Worm (Caenorhabditis elegans) whole organism, early embryonic: ENCODE results near the gene pap-3.

Experiments used
- B0310.2 ChIP-seq: sonication (generic microtip); optimal IDR thresholded peaks from 2 replicates; lab custom pipeline; 2016; ENCODE audit warnings: mild to moderate bottlenecking, missing genetic modification characterization, missing compliant biosample characterization
- F13C5.2 ChIP-seq: sonication (generic microtip); optimal IDR thresholded peaks from 2 replicates; lab custom pipeline; 2017; ENCODE audit warnings: mild to moderate bottlenecking, missing genetic modification characterization, inconsistent platforms, missing compliant biosample characterization
- aly-1 ChIP-seq: sonication (generic microtip); optimal IDR thresholded peaks from 2 replicates; lab custom pipeline; 2016; ENCODE audit warnings: missing genetic modification characterization, missing compliant biosample characterization
- ama-1 ChIP-seq: fragments of 150-350 bp; optimal IDR thresholded peaks from 2 replicates; lab custom pipeline; 2014
- ceh-13 ChIP-seq: fragments of 200-800 bp; sonication (Bioruptor generic); optimal IDR thresholded peaks from 2 replicates; lab custom pipeline; 2018; ENCODE audit warnings: mild to moderate bottlenecking, missing genetic modification characterization, missing compliant biosample characterization
- ceh-36 ChIP-seq: sonication (generic microtip); optimal IDR thresholded peaks from 2 replicates; lab custom pipeline; 2016; ENCODE audit warnings: missing genetic modification characterization, inconsistent platforms, missing compliant biosample characterization
- ets-7 ChIP-seq: sonication (generic microtip); optimal IDR thresholded peaks from 2 replicates; lab custom pipeline; 2016; ENCODE audit warnings: missing genotype, missing genetic modification characterization, missing compliant biosample characterization
- flt-1 ChIP-seq: fragments of 200-800 bp; sonication (Bioruptor generic); IDR thresholded peaks from 2 replicates; pipeline ENCODE4 v1.3.6; 2022; ENCODE audit warnings: missing genetic modification characterization, missing compliant biosample characterization
- hmbx-1 ChIP-seq: sonication (generic microtip); optimal IDR thresholded peaks from 2 replicates; lab custom pipeline; 2016; ENCODE audit warnings: mild to moderate bottlenecking, missing genetic modification characterization, missing compliant biosample characterization
- hmg-4 ChIP-seq: fragments of 200-800 bp; sonication (Bioruptor generic); optimal IDR thresholded peaks from 2 replicates; lab custom pipeline; 2018; ENCODE audit warnings: mild to moderate bottlenecking, missing genetic modification characterization, missing compliant biosample characterization
- hnd-1 ChIP-seq: sonication (generic microtip); optimal IDR thresholded peaks from 2 replicates; lab custom pipeline; 2016; ENCODE audit warnings: missing genetic modification characterization, missing compliant biosample characterization
- pes-1 ChIP-seq: fragments of 200-800 bp; sonication (Bioruptor generic); IDR thresholded peaks from 2 replicates; pipeline ENCODE4 v1.3.6; 2022; ENCODE audit warnings: missing genetic modification reagents, missing genetic modification characterization, missing compliant biosample characterization
- scrt-1 ChIP-seq: fragments of 200-800 bp; sonication (Bioruptor generic); IDR thresholded peaks from 2 replicates; pipeline ENCODE4 v1.3.6; 2022; ENCODE audit warnings: missing genetic modification characterization, missing compliant biosample characterization
- sea-1 ChIP-seq: fragments of 200-800 bp; sonication (Bioruptor generic); conservative IDR thresholded peaks from 2 replicates; pipeline ENCODE4 v1.3.6; 2022; ENCODE audit warnings: missing genetic modification characterization, missing compliant biosample characterization
- tbx-11 ChIP-seq: fragments of 200-800 bp; sonication (Bioruptor generic); IDR thresholded peaks from 2 replicates; pipeline ENCODE4 v1.3.6; 2022; ENCODE audit warnings: missing genetic modification characterization, missing compliant biosample characterization
- tbx-37 ChIP-seq: fragments of 200-800 bp; sonication (Bioruptor generic); conservative IDR thresholded peaks from 2 replicates; pipeline ENCODE4 v1.3.6; 2022; ENCODE audit warnings: missing genetic modification reagents, missing genetic modification characterization, missing compliant biosample characterization
- tra-4 ChIP-seq: sonication (generic microtip); optimal IDR thresholded peaks from 2 replicates; lab custom pipeline; 2017; ENCODE audit warnings: missing genetic modification characterization, missing compliant biosample characterization

Gene pap-3

ce11 chrII:11849572-11849971 lies 33.2 kb upstream of the pap-3 start:
- no peak for TF ChIP-seq hnd-1
- no peak for TF ChIP-seq F13C5.2 (tag; lab: Kevin White, UChicago)
- no peak for TF ChIP-seq flt-1
- TF ChIP-seq tbx-37 (GFP tag; lab: Robert Waterston, UW): no peak
- no peak for TF ChIP-seq ama-1 (lab: Kevin White, UChicago)
- no peak for TF ChIP-seq ceh-36
- TF ChIP-seq ceh-13 (GFP tag; lab: Kevin White, UChicago): no peak
- no peak for TF ChIP-seq tbx-11
- TF ChIP-seq hmg-4 (GFP tag; lab: Kevin White, UChicago): no peak
- no peak for TF ChIP-seq scrt-1
- no peak for TF ChIP-seq sea-1
- TF ChIP-seq tra-4 (tag; lab: Kevin White, UChicago): no peak

DNA sequence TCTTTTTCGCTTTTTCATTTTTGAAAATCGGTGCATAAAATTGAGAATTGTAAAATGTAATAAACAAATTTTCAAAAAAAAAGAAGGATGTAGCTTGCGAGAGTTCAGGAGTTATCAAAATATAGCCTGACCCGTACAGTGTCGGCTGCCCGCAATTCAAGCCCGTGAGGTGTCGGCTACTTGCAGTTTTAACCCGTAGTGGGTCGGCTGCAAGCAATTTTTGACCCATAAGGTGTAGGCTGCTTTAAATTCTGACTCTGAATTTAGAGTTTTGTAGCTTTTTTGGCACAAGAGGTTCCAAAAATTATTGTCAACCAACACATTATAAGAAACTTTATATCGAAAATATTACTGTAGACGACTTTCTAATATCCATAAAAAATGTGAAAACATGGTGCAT lies 29.6 kb upstream of the pap-3 start:
- TF ChIP-seq tra-4 (tag; lab: Kevin White, UChicago) (no peak), flt-1 (no peak), ceh-13 (GFP tag; lab: Kevin White, UChicago) (no peak), hmg-4 (GFP tag; lab: Kevin White, UChicago) (no peak), ets-7 (no peak), sea-1 (no peak), hnd-1 (no peak), tbx-11 (no peak), aly-1 (no peak), hmbx-1 (no peak), ama-1 (lab: Kevin White, UChicago) (no peak), B0310.2 (tag; lab: Kevin White, UChicago) (no peak), ceh-36 (no peak), tbx-37 (GFP tag; lab: Robert Waterston, UW) (no peak), pes-1 (GFP tag; lab: Robert Waterston, UW) (no peak), scrt-1 (no peak), F13C5.2 (tag; lab: Kevin White, UChicago) (no peak)

ce11 chrII:11844984-11845383 lies 28.6 kb upstream of the pap-3 start:
- TF ChIP-seq hnd-1 (no peak), aly-1 (no peak), B0310.2 (tag; lab: Kevin White, UChicago) (no peak), hmg-4 (GFP tag; lab: Kevin White, UChicago) (no peak), pes-1 (GFP tag; lab: Robert Waterston, UW) (no peak), sea-1 (no peak), hmbx-1 (no peak), ceh-36 (no peak), ceh-13 (GFP tag; lab: Kevin White, UChicago) (no peak), ets-7 (no peak), tbx-11 (no peak), flt-1 (no peak)

DNA sequence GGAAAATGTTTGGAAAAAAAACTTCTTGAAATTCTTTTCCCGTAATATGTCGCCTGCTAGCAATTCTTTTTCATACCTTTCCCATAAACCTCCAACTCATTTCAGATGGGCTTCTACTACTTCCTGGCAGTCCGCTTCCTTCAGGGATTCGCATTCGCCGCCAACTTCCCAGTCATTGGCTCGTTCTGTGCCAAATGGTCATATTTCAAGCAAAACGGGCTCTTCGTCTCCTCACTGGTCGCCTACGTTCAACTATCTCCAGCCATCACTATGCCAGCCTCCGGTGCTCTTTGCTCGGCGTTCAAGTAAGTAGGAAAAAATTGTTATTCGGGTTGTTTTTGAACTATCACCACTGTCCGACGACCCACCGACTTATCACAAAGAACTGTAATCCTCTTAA lies 27.7 kb upstream of the pap-3 start:
- no peak for TF ChIP-seq scrt-1
- no peak for TF ChIP-seq pes-1 (GFP tag; lab: Robert Waterston, UW)
- no peak for TF ChIP-seq tbx-37 (GFP tag; lab: Robert Waterston, UW)
- no peak for TF ChIP-seq F13C5.2 (tag; lab: Kevin White, UChicago)
- TF ChIP-seq tbx-11: no peak
- no peak for TF ChIP-seq B0310.2 (tag; lab: Kevin White, UChicago)
- TF ChIP-seq ceh-13 (GFP tag; lab: Kevin White, UChicago): no peak
- no peak for TF ChIP-seq ceh-36

DNA sequence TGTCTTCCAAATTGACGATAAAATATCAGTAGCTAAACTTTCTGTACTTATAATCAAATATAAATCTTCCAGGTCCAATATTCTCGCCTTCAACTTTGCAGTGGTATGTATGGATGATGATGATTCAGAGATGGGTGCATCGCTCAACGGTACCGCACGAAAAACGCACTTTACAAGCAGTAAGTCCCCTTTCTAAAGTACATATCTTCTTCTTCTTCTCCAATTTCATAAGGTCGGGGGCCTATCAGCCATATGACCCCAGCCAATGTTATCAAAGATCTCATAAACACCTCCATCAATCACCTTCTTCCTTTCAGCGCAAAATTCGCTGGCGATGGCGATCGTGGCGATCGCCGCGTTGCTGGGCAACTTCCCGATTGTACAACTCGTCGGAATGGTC lies 27.1 kb upstream of the pap-3 start:
- TF ChIP-seq ceh-36 (no peak), pes-1 (GFP tag; lab: Robert Waterston, UW) (no peak), hmbx-1 (no peak), scrt-1 (no peak), hmg-4 (GFP tag; lab: Kevin White, UChicago) (no peak), tbx-11 (no peak), flt-1 (no peak), ama-1 (lab: Kevin White, UChicago) (no peak)

DNA sequence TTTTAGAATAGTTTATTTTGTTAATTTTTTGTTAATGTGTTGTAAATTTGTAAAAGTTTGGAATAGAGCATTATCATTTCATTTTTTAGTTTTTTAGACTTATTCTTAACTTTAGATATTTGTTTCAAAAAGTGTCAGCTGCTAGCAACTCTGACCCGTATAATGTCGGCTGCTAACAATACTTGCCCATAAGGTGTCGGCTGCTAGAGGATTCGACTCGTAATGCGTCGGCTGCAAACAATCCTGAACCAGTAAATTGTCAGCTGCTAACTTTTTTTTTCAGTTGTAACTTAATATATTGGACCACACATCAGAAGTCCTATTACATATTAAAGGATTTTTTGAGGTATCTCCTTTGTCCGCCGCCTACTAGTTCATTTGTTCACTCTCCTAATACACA lies 26.4 kb upstream of the pap-3 start:
- TF ChIP-seq tbx-11 (no peak), flt-1 (no peak), scrt-1 (no peak), hmbx-1 (no peak), hmg-4 (GFP tag; lab: Kevin White, UChicago) (no peak), ceh-13 (GFP tag; lab: Kevin White, UChicago) (no peak)

- TF ChIP-seq ceh-36: no peak
These were observed 25.9 kb upstream of the pap-3 start, which contains the start of gene T27D12.1 for ce11 chrII:11842317-11842716. Gene T27D12.1, plus strand, starts transcription at chrII:11842617.

DNA sequence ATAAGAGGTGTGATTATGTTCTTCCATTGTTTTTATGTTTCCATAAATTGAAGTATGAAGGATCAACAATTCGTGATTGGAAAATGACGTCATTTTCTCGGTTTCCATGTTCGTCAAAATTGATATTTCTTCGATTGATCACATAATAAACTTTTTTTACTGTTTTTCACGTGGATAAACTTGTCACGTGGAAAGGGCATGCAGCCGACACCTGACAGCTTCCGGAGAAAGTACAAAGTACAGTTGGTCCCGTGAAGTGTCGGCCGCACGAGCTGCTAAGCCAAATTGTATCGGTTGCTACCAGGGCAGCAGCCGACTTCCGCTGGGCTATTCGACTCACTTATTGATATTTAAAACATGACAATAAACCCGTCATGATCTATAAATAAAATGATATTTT lies 25.3 kb upstream of the pap-3 start:
- no peak for TF ChIP-seq ceh-36
- TF ChIP-seq hmg-4 (GFP tag; lab: Kevin White, UChicago): no peak
- no peak for TF ChIP-seq hmbx-1
- TF ChIP-seq F13C5.2 (tag; lab: Kevin White, UChicago): no peak
- no peak for TF ChIP-seq tbx-11
- TF ChIP-seq ets-7: no peak
- TF ChIP-seq flt-1: no peak

DNA sequence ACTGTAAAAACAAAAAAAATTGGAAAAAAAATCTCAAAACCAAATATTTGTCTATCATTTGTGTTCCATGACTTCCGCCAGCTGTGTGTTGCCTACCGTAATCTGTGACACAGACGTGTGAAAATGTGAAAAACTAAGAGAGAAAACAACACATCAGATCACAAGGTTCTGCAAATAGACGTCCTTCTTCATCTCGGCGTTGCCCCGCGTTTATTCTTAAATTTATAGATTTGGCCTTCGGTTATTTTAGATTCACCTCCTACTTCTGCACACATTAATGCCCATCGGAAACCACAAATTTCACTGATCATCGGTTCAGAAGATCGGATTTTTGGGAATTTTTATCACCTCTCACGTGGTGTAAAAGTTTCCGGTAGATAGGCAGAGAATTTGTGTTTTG lies 22.7 kb upstream of the pap-3 start:
- TF ChIP-seq ama-1 (lab: Kevin White, UChicago) (no peak), hnd-1 (no peak), tbx-11 (no peak), B0310.2 (tag; lab: Kevin White, UChicago) (no peak)

DNA sequence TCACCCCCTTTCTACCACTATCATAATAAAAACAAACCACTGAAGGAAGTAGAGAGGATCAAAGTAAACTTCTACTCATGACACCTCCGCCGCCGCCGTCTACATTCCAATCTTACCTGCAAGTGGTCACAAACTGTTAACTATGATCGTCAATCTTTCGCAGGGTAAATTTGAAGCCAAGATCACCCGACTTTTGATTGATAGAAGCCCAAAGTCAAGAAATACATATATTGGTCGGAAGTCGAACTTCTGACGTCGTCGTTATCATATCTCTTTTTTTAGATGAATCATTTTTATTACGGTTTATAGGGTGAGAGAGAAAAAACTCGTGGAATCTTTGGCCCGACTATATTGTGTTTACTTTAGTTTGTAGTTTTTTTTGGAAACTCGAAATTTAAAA lies 22.0 kb upstream of the pap-3 start:
- TF ChIP-seq scrt-1: no peak
- TF ChIP-seq pes-1 (GFP tag; lab: Robert Waterston, UW): no peak
